Worm (Caenorhabditis elegans): ENCODE measurements around the gene K09H11.9.

The K09H11.9 gene

DNA sequence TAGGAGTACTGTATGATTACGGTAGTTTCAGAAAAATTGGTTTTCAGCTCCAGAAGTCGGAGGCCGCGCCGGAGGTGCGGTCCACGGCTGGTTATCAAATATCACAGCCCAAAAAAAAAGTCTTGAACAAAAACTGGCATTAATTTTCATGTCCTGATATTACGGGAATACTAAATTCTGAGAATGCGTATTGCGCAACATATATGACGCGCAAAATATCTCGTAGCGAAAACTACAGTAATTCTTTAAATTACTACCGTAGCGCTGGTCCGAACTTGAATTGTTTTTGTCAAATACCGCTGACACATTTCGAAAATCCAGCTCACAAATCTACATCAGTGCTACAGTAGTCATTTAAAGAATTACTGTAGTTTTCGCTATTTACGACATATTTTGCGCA lies 47.4 kb downstream of the K09H11.9 start:
- TF ChIP-seq efl-3 (GFP tag; optimal IDR thresholded peaks at IDR 0.05) (no peak), nhr-28 (tag; optimal IDR thresholded peaks at IDR 0.05) (no peak), C16A3.4 (tag; optimal IDR thresholded peaks at IDR 0.05) (no peak), sox-4 (tag; optimal IDR thresholded peaks at IDR 0.05) (no peak), lin-39 (tag; optimal IDR thresholded peaks at IDR 0.05) (no peak), lin-14 (GFP tag; optimal IDR thresholded peaks at IDR 0.05) (no peak), egl-27 (tag; optimal IDR thresholded peaks at IDR 0.05) (no peak), jun-1 (tag; optimal IDR thresholded peaks at IDR 0.05) (no peak)

ce11 chrV:5667337-5667736 lies 49.1 kb downstream of the K09H11.9 start:
- peak; percentile 68 for TF ChIP-seq nhr-85 (tag)
- TF ChIP-seq isw-1 (GFP tag; IDR thresholded peaks at IDR 0.05): no peak
- TF ChIP-seq nhr-90 (tag; optimal IDR thresholded peaks at IDR 0.05; ENCODE audit: poor library complexity): peak; percentile 59
- no peak for TF ChIP-seq irx-1 (tag; optimal IDR thresholded peaks at IDR 0.05)
- TF ChIP-seq nhr-237 (tag; optimal IDR thresholded peaks at IDR 0.05): no peak
- TF ChIP-seq lin-35 (GFP tag; optimal IDR thresholded peaks at IDR 0.05): peak in 1 of 2 experiments; percentile 3
- TF ChIP-seq zag-1 (tag; optimal IDR thresholded peaks at IDR 0.05): no peak
- no peak for TF ChIP-seq nhr-19 (GFP tag; conservative IDR thresholded peaks at IDR 0.05)
- TF ChIP-seq grh-1 (GFP tag; IDR thresholded peaks at IDR 0.05): 0 out of 2 replicates have a peak, but pooled peaks have one; percentile 17
- TF ChIP-seq efl-1 (optimal IDR thresholded peaks at IDR 0.05): no peak
- TF ChIP-seq efl-1 (GFP tag; optimal IDR thresholded peaks at IDR 0.05 in 1 of 2): peak in 1 of 2 experiments; percentile 92
- TF ChIP-seq dpl-1 (GFP tag; optimal IDR thresholded peaks at IDR 0.05): no peak
- no peak for TF ChIP-seq mep-1 (tag; optimal IDR thresholded peaks at IDR 0.05)
- TF ChIP-seq efl-3 (GFP tag; optimal IDR thresholded peaks at IDR 0.05): no peak
- no peak for TF ChIP-seq elt-2 (tag; optimal IDR thresholded peaks at IDR 0.05)
- no peak for TF ChIP-seq alr-1 (tag; optimal IDR thresholded peaks at IDR 0.05; ENCODE audit: borderline replicate concordance)
- no peak for TF ChIP-seq pax-3 (tag; optimal IDR thresholded peaks at IDR 0.05)
- no peak for TF ChIP-seq nhr-84 (tag; optimal IDR thresholded peaks at IDR 0.05)
- TF ChIP-seq nhr-47 (tag; optimal IDR thresholded peaks at IDR 0.05): peak; percentile 36
- no peak for TF ChIP-seq mef-2 (tag; optimal IDR thresholded peaks at IDR 0.05)
- TF ChIP-seq nhr-76 (tag; optimal IDR thresholded peaks at IDR 0.05): no peak
- TF ChIP-seq F16B12.6 (tag; optimal IDR thresholded peaks at IDR 0.05): no peak

- TF ChIP-seq grh-1 (GFP tag; IDR thresholded peaks at IDR 0.05) (no peak), nhr-47 (tag; optimal IDR thresholded peaks at IDR 0.05) (no peak), nhr-90 (tag; optimal IDR thresholded peaks at IDR 0.05; ENCODE audit: poor library complexity) (no peak), lin-39 (tag; optimal IDR thresholded peaks at IDR 0.05) (no peak), unc-30 (tag; optimal IDR thresholded peaks at IDR 0.05) (no peak), C34B4.2 (tag; optimal IDR thresholded peaks at IDR 0.05) (no peak), C16A3.4 (tag; optimal IDR thresholded peaks at IDR 0.05) (no peak), unc-98 (GFP tag; IDR thresholded peaks at IDR 0.05) (no peak), lir-3 (tag; optimal IDR thresholded peaks at IDR 0.05; ENCODE audit: poor library complexity) (no peak), nhr-71 (tag; optimal IDR thresholded peaks at IDR 0.05) (no peak), sptf-1 (tag; optimal IDR thresholded peaks at IDR 0.05) (no peak), pqm-1 (tag; optimal IDR thresholded peaks at IDR 0.05) (no peak), Y116A8C.19 (tag; optimal IDR thresholded peaks at IDR 0.05; ENCODE audit: borderline replicate concordance) (no peak), snu-23 (GFP tag; optimal IDR thresholded peaks at IDR 0.05) (no peak), pag-3 (tag; optimal IDR thresholded peaks at IDR 0.05; ENCODE audit: borderline replicate concordance, insufficient read depth) (no peak), nhr-77 (tag; optimal IDR thresholded peaks at IDR 0.05) (no peak), skn-1 (tag; optimal IDR thresholded peaks at IDR 0.05) (no peak)
Observed at ce11 chrV:5666036-5666729, 50.2 kb downstream of the K09H11.9 start, which contains the start of gene C14C11.7. TSS of gene C14C11.7 (minus strand) at chrV:5666086.
